Worm (Caenorhabditis elegans) whole organism, L2 larva: ENCODE results near the gene Y66D12A.6.

Experiments
- F13H6.1 ChIP-seq: sonication (generic microtip); optimal IDR thresholded peaks from 2 replicates; lab custom pipeline; 2016; ENCODE audit warnings: missing genetic modification characterization, missing compliant biosample characterization
- alr-1 ChIP-seq: fragments of 150-350 bp; optimal IDR thresholded peaks from 2 replicates; lab custom pipeline; 2014; ENCODE audit warnings: missing biosample characterization, missing genetic modification characterization
- aly-2 ChIP-seq: fragments of 150-350 bp; optimal IDR thresholded peaks from 2 replicates; lab custom pipeline; 2014; ENCODE audit warnings: missing biosample characterization, missing genetic modification characterization
- ama-1 ChIP-seq: fragments of 150-350 bp; optimal IDR thresholded peaks from 2 replicates; lab custom pipeline; 2018; ENCODE audit warnings: inconsistent platforms
- blmp-1 ChIP-seq: sonication (generic microtip); optimal IDR thresholded peaks from 2 replicates; lab custom pipeline; 2017; ENCODE audit warnings: missing genetic modification characterization, mild to moderate bottlenecking, missing compliant biosample characterization, antibody characterized with exemption, moderate library complexity; ENCODE audit not compliant: insufficient read depth
- ceh-16 ChIP-seq: fragments of 150-350 bp; optimal IDR thresholded peaks from 2 replicates; lab custom pipeline; 2014; ENCODE audit warnings: missing biosample characterization, missing genetic modification characterization
- ceh-82 ChIP-seq: fragments of 150-350 bp; optimal IDR thresholded peaks from 2 replicates; lab custom pipeline; 2014; ENCODE audit warnings: missing biosample characterization, missing genetic modification characterization
- crh-2 ChIP-seq: sonication (generic microtip); optimal IDR thresholded peaks from 2 replicates; lab custom pipeline; 2017; ENCODE audit warnings: missing biosample characterization, missing genetic modification characterization
- dmd-4 ChIP-seq: sonication (generic microtip); optimal IDR thresholded peaks from 2 replicates; lab custom pipeline; 2017; ENCODE audit warnings: missing biosample characterization, missing genetic modification characterization
- elt-1 ChIP-seq: fragments of 150-350 bp; optimal IDR thresholded peaks from 2 replicates; lab custom pipeline; 2014; ENCODE audit warnings: missing biosample characterization, missing genetic modification characterization
- fos-1 ChIP-seq: fragments of 150-350 bp; optimal IDR thresholded peaks from 2 replicates; lab custom pipeline; 2014; ENCODE audit warnings: missing biosample characterization, missing genetic modification characterization
- gmeb-1 ChIP-seq: fragments of 150-350 bp; optimal IDR thresholded peaks from 2 replicates; lab custom pipeline; 2014; ENCODE audit warnings: missing biosample characterization, missing genetic modification characterization
- lin-39 ChIP-seq: fragments of 150-350 bp; optimal IDR thresholded peaks from 2 replicates; lab custom pipeline; 2014; ENCODE audit warnings: missing biosample characterization, missing genetic modification reagents, missing genetic modification characterization
- mab-5 ChIP-seq: fragments of 150-350 bp; optimal IDR thresholded peaks from 2 replicates; lab custom pipeline; 2014; ENCODE audit warnings: missing biosample characterization, missing genetic modification characterization
- mbf-1 ChIP-seq: sonication (generic microtip); optimal IDR thresholded peaks from 2 replicates; lab custom pipeline; 2017; ENCODE audit warnings: missing biosample characterization, missing genetic modification characterization
- mdl-1 ChIP-seq, 2 experiments: fragments of 150-350 bp in 1 of 2; sonication (generic microtip) in 1 of 2; optimal IDR thresholded peaks; 2 replicates each; lab custom pipeline; 2017; ENCODE audit warnings: missing biosample characterization in 2 of 2, missing genetic modification characterization in 2 of 2
- nhr-10 ChIP-seq: sonication (generic microtip); optimal IDR thresholded peaks from 2 replicates; lab custom pipeline; 2017; ENCODE audit warnings: missing biosample characterization, missing genetic modification characterization
- nhr-11 ChIP-seq: fragments of 150-350 bp; optimal IDR thresholded peaks from 2 replicates; lab custom pipeline; 2014; ENCODE audit warnings: missing biosample characterization, missing genetic modification characterization
- nhr-21 ChIP-seq: fragments of 150-350 bp; optimal IDR thresholded peaks from 2 replicates; lab custom pipeline; 2014; ENCODE audit warnings: missing biosample characterization, missing genetic modification characterization
- nhr-23 ChIP-seq: fragments of 150-350 bp; optimal IDR thresholded peaks from 2 replicates; lab custom pipeline; 2014; ENCODE audit warnings: missing biosample characterization, missing genetic modification reagents, missing genetic modification characterization
- nhr-237 ChIP-seq: fragments of 150-350 bp; optimal IDR thresholded peaks from 2 replicates; lab custom pipeline; 2014; ENCODE audit warnings: missing biosample characterization, missing genetic modification characterization
- peb-1 ChIP-seq: fragments of 150-350 bp; optimal IDR thresholded peaks from 2 replicates; lab custom pipeline; 2014; ENCODE audit warnings: missing biosample characterization, missing genetic modification characterization
- sem-4 ChIP-seq: fragments of 150-350 bp; optimal IDR thresholded peaks from 2 replicates; lab custom pipeline; 2014; ENCODE audit warnings: missing biosample characterization, missing genetic modification reagents, missing genetic modification characterization
- skn-1 ChIP-seq: sonication (generic microtip); optimal IDR thresholded peaks from 2 replicates; lab custom pipeline; 2017; ENCODE audit warnings: missing biosample characterization, missing genetic modification characterization
- sma-3 ChIP-seq: sonication (generic microtip); optimal IDR thresholded peaks from 2 replicates; lab custom pipeline; 2016; ENCODE audit warnings: missing genetic modification reagents, missing genetic modification characterization, missing compliant biosample characterization
- sma-9 ChIP-seq, 2 experiments: fragments of 150-350 bp in 1 of 2; sonication (generic microtip) in 1 of 2; optimal IDR thresholded peaks; 2 replicates each; lab custom pipeline; 2014 to 2016; ENCODE audit warnings: missing genetic modification characterization in 2 of 2, mild to moderate bottlenecking in 1 of 2, missing biosample characterization in 1 of 2, missing compliant biosample characterization in 1 of 2, missing genetic modification reagents in 1 of 2, moderate library complexity in 1 of 2
- unc-39 ChIP-seq: fragments of 150-350 bp; optimal IDR thresholded peaks from 2 replicates; lab custom pipeline; 2014; ENCODE audit warnings: missing biosample characterization, missing genetic modification characterization
- unc-55 ChIP-seq: fragments of 150-350 bp; sonication (generic microtip); optimal IDR thresholded peaks from 3 replicates; lab custom pipeline; 2014; ENCODE audit warnings: missing biosample characterization, missing genetic modification reagents, missing genetic modification characterization
- unc-62 ChIP-seq: fragments of 150-350 bp; optimal IDR thresholded peaks from 2 replicates; lab custom pipeline; 2014; ENCODE audit warnings: missing biosample characterization, missing genetic modification reagents, missing genetic modification characterization
- zag-1 ChIP-seq: fragments of 150-350 bp; optimal IDR thresholded peaks from 2 replicates; lab custom pipeline; 2014; ENCODE audit warnings: missing biosample characterization, missing genetic modification characterization
- ztf-4 ChIP-seq: fragments of 150-350 bp; optimal IDR thresholded peaks from 2 replicates; lab custom pipeline; 2014; ENCODE audit warnings: missing biosample characterization, missing genetic modification characterization

Gene Y66D12A.6

DNA sequence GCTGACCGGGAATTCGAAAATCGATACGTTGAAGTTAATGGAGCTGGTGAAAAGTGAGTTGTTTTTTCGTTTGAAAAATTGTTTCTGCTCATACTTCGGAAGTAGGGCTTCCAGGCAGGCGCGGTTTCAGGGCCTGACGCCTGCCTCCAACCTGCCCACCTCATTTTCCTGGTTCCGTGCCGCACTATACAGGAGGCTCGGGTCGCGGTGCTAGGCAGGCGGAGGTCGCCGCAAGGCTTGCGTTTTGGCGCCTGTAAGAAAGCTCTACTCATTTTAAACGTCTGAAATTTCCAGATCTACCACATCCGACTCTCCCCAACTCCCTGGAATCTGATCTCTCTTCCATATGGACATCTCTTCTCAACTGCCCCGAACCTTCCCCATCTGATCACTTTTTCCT lies 36.3 kb downstream of the Y66D12A.6 start:
- TF ChIP-seq mdl-1 (tag; optimal IDR thresholded peaks at IDR 0.05; lab: Kevin White, UChicago) = no peak
- TF ChIP-seq aly-2 (tag; lab: Kevin White, UChicago) = no peak
- no peak for TF ChIP-seq fos-1 (tag; lab: Kevin White, UChicago)
- no peak for TF ChIP-seq dmd-4 (tag; lab: Kevin White, UChicago)
- TF ChIP-seq alr-1 (tag; lab: Kevin White, UChicago) = no peak
- no peak for TF ChIP-seq nhr-10 (tag; lab: Kevin White, UChicago)
- no peak for TF ChIP-seq ceh-82
- no peak for TF ChIP-seq unc-55 (GFP tag; lab: Kevin White, UChicago)
- TF ChIP-seq mab-5 = no peak
- no peak for TF ChIP-seq F13H6.1 (tag; lab: Kevin White, UChicago)
- no peak for TF ChIP-seq mbf-1 (tag; lab: Kevin White, UChicago)
- no peak for TF ChIP-seq unc-62 (GFP tag; lab: Kevin White, UChicago)
- TF ChIP-seq zag-1 = no peak
- no peak for TF ChIP-seq ztf-4
- no peak for TF ChIP-seq elt-1
- no peak for TF ChIP-seq nhr-23 (tag; lab: Kevin White, UChicago)
- no peak for TF ChIP-seq ama-1
- TF ChIP-seq peb-1 (tag; lab: Kevin White, UChicago) = no peak
- TF ChIP-seq, all 48 proteins: peak for 0

DNA sequence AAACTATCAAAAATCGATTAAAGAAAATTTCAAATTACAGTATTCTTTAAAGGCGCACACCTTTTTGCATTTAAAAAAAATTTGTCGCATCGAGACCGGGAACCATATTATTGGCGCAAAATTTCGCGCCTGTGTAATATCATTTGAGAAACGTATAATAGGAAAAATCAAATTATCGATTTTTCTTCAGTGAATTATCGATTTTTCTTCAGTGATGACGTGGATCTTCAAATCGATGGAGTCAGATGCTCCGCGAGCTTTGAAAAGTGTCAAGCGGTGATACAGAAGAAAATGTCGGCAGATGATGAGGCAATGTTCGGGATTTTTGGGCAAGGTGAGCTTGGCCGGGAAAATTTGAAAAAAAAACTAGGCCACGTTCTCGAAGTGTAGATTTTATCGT lies 45.7 kb downstream of the Y66D12A.6 start:
- TF ChIP-seq nhr-237 (tag; lab: Kevin White, UChicago) (no peak), sma-9 (GFP tag; optimal IDR thresholded peaks at IDR 0.05; lab: Kevin White, UChicago) (no peak), sma-9 (tag; optimal IDR thresholded peaks at IDR 0.05; lab: Kevin White, UChicago) (no peak), aly-2 (tag; lab: Kevin White, UChicago) (no peak), ztf-4 (no peak), fos-1 (tag; lab: Kevin White, UChicago) (no peak), blmp-1 (tag; lab: Kevin White, UChicago) (no peak), nhr-21 (no peak), elt-1 (no peak), dmd-4 (tag; lab: Kevin White, UChicago) (no peak), unc-62 (GFP tag; lab: Kevin White, UChicago) (no peak), zag-1 (no peak), ceh-16 (tag; lab: Kevin White, UChicago) (no peak), alr-1 (tag; lab: Kevin White, UChicago) (no peak), unc-39 (tag; lab: Kevin White, UChicago) (no peak), sem-4 (tag; lab: Kevin White, UChicago) (no peak), nhr-11 (tag; lab: Kevin White, UChicago) (no peak)

DNA sequence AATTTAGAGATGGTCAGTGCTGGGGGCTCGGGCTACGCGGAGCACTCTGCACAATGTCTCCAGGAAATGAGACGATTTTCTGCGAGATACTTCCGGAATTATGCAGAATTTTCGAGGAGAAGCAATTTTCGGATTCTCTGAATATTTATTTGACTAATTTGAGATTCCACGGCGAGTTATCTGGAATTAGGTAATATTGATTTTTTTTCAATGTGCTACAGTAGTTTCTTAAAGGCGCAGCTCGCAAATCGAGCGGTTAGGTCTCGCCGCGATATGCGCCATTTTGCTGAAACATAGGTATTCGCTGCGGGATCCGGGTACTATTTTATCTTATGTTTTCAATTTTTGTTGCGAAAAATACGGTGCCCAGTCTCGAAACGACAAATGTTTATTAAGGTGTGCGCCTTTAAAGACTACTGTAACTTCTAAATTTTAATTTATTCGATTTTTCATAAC lies 46.5 kb downstream of the Y66D12A.6 start, which contains the start of gene nrps-1:
nrps-1 (plus strand) TSS at position 51 of the 456 bp plus-strand sequence.
- TF ChIP-seq skn-1 = no peak
- no peak for TF ChIP-seq mbf-1 (tag; lab: Kevin White, UChicago)
- no peak for TF ChIP-seq sma-3 (GFP tag; lab: Kevin White, UChicago)
- TF ChIP-seq gmeb-1 (tag; lab: Kevin White, UChicago) = no peak
- no peak for TF ChIP-seq crh-2 (tag; lab: Kevin White, UChicago)
- no peak for TF ChIP-seq alr-1 (tag; lab: Kevin White, UChicago)
- no peak for TF ChIP-seq zag-1
- no peak for TF ChIP-seq lin-39 (tag; lab: Kevin White, UChicago)
- TF ChIP-seq nhr-10 (tag; lab: Kevin White, UChicago) = no peak
- no peak for TF ChIP-seq unc-39 (tag; lab: Kevin White, UChicago)
- no peak for TF ChIP-seq ztf-4
